Worm (Caenorhabditis elegans): ENCODE results near the gene col-149.

Gene col-149

DNA sequence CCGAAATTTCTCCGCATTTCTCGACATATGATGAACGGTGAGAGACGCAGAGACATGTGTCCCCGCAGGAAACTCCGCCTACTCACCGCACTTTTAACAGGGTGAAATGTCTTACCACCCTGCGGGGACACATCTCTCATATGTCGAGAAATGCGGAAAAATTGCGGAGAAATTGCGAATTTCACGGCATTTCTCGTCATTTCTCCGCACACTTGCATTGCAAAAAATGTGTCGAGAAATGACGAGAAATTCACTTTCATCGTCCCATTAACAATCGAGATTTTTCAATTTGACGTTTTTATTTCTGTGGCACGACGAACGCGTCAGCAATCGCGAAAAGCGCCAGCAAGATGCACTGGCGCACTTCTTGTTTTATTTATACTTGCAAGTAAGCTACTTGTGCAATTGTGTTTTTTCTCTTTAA lies 49.2 kb upstream of the col-149 start, which contains the start of gene K07C5.13 (continued):
- TF ChIP-seq nhr-42 (GFP tag; IDR thresholded peaks at IDR 0.05), result peak; percentile 92
- peak; percentile 90 for TF ChIP-seq saeg-2 (GFP tag; IDR thresholded peaks at IDR 0.05)
- peak; percentile 93 for TF ChIP-seq dmd-6 (GFP tag; IDR thresholded peaks at IDR 0.05)
- peak; percentile 24; the same call in 1 of the 2 replicates for TF ChIP-seq nhr-41 (GFP tag; IDR thresholded peaks at IDR 0.05)
- peak; percentile 89 for TF ChIP-seq arid-1 (GFP tag; conservative IDR thresholded peaks at IDR 0.05)
- peak; percentile 78 for TF ChIP-seq F49E8.2 (tag; optimal IDR thresholded peaks at IDR 0.05; ENCODE audit: borderline replicate concordance)
- peak; percentile 32 for TF ChIP-seq mep-1 (tag; optimal IDR thresholded peaks at IDR 0.05)
- TF ChIP-seq D1046.2 (GFP tag; IDR thresholded peaks at IDR 0.05), result peak; percentile 89
- peak; percentile 74; the same call in 1 of the 2 replicates for TF ChIP-seq mxl-2 (GFP tag; conservative IDR thresholded peaks at IDR 0.05)
- peak in 1 of 2 experiments; percentile 83; a peak in 1 of 4 replicates for TF ChIP-seq madf-5 (GFP tag; IDR thresholded peaks at IDR 0.05)
- TF ChIP-seq F37D6.2 (tag; optimal IDR thresholded peaks at IDR 0.05), result peak; percentile 67

DNA sequence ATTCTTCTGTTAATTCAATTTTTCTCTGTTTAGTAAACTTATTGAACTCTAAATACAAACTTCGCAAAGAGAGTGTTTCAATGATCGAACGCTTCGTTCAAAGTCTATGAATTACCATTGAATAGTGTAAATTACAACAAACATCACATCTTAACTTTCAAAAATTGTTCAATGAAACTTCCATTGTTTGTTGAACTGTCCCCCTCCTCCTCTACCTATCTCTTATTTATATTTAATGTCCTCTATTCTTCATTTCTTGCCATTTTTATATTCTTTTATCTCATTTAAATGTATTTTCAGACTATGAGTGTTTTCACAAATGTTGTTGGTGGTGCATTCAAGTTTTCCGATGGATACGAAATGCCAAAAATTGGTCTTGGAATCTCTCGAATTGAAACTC lies 46.5 kb upstream of the col-149 start, which contains the start of gene K07C5.2:
Gene K07C5.2 (plus strand): TSS at position 301 of the 400 bp plus-strand sequence.
- TF ChIP-seq zag-1 (tag; optimal IDR thresholded peaks at IDR 0.05) (no peak), dve-1 (tag; optimal IDR thresholded peaks at IDR 0.05; ENCODE audit: insufficient read depth) (no peak), mes-2 (tag; optimal IDR thresholded peaks at IDR 0.05; ENCODE audit: poor library complexity, severe bottlenecking) (no peak), zip-2 (tag; optimal IDR thresholded peaks at IDR 0.05) (no peak), aly-2 (tag; optimal IDR thresholded peaks at IDR 0.05) (no peak), hif-1 (tag; optimal IDR thresholded peaks at IDR 0.05) (no peak), dmd-9 (GFP tag; IDR thresholded peaks at IDR 0.05) (no peak), snpc-4 (tag; optimal IDR thresholded peaks at IDR 0.05) (no peak), ctbp-1 (GFP tag; IDR thresholded peaks at IDR 0.05) (no peak), dmd-8 (GFP tag; IDR thresholded peaks at IDR 0.05) (no peak), rbr-2 (tag; optimal IDR thresholded peaks at IDR 0.05) (no peak), ceh-28 (tag; optimal IDR thresholded peaks at IDR 0.05) (no peak), ceh-44 (GFP tag; IDR thresholded peaks at IDR 0.05) (no peak), pha-4 (GFP tag; IDR thresholded peaks at IDR 0.05) (no peak), pha-4 (tag; optimal IDR thresholded peaks at IDR 0.05) (no peak), Y75B8A.6 (GFP tag; IDR thresholded peaks at IDR 0.05) (no peak)

DNA sequence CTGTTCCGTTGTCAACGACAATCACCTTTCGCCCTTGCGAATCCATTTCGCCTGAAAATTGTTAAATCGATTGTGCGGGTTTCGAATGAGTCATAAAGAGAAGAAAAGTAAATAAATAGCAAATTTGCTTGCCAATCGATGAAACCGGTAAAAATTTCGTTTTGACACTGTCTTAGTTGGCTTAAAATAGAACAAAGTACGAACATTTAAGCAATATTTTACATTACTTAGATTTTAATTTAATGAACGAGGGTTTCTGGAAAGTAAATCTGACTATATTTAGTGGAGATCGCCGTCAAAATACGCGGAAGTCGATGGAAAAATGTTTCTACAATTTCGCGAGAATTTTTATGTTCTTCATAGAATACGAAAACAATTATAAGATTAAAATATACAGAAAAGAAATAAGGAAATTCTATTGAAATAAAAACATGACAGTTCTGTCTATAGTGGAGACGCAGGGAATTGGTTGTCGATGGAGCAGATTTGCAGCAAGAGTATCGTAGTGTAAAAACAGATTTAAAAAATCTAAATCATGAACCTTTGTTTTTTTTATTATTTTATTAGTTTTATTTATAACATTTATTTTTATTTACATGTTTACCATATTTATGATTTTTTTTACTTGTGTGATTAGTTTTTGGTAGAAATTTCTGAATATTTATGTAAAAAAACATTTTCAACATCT lies 45.8 kb upstream of the col-149 start, which contains the start of gene arx-2:
Gene arx-2 (minus strand): TSS at position 51 of the 688 bp plus-strand sequence.
- TF ChIP-seq nhr-28 (tag; optimal IDR thresholded peaks at IDR 0.05), result peak; percentile 64
- no peak for TF ChIP-seq ceh-44 (GFP tag; IDR thresholded peaks at IDR 0.05)
- TF ChIP-seq lim-7 (GFP tag; IDR thresholded peaks at IDR 0.05), result no peak
- TF ChIP-seq mxl-2 (GFP tag; conservative IDR thresholded peaks at IDR 0.05), result no peak
- TF ChIP-seq nhr-25 (tag; optimal IDR thresholded peaks at IDR 0.05; ENCODE audit: borderline replicate concordance, insufficient read depth), result no peak
- no peak for TF ChIP-seq lin-13 (GFP tag; optimal IDR thresholded peaks at IDR 0.05)
- TF ChIP-seq ceh-82 (tag; optimal IDR thresholded peaks at IDR 0.05), result no peak
- no peak for TF ChIP-seq ama-1 (optimal IDR thresholded peaks at IDR 0.05)
- peak; percentile 49 for TF ChIP-seq dpl-1 (GFP tag; optimal IDR thresholded peaks at IDR 0.05)
- no peak for TF ChIP-seq daf-12 (tag; optimal IDR thresholded peaks at IDR 0.05)
- TF ChIP-seq zip-11 (GFP tag; IDR thresholded peaks at IDR 0.05), result no peak
- no peak for TF ChIP-seq fos-1 (tag; optimal IDR thresholded peaks at IDR 0.05)
- no peak for TF ChIP-seq R02D3.7 (tag; optimal IDR thresholded peaks at IDR 0.05)
- TF ChIP-seq Y48G9A.11 (GFP tag; IDR thresholded peaks at IDR 0.05), result no peak
- TF ChIP-seq saeg-2 (GFP tag; IDR thresholded peaks at IDR 0.05), result no peak
- no peak for TF ChIP-seq fkh-10 (GFP tag; optimal IDR thresholded peaks at IDR 0.05)
- no peak for TF ChIP-seq nhr-42 (GFP tag; IDR thresholded peaks at IDR 0.05)
- peak in 1 of 2 experiments; percentile 61 for TF ChIP-seq lsy-2 (tag; optimal IDR thresholded peaks at IDR 0.05)
- no peak for TF ChIP-seq nhr-41 (GFP tag; IDR thresholded peaks at IDR 0.05)
- TF ChIP-seq zfp-2 (tag; optimal IDR thresholded peaks at IDR 0.05), result no peak
- no peak for TF ChIP-seq hlh-11 (tag; optimal IDR thresholded peaks at IDR 0.05)
- no peak for TF ChIP-seq D1046.2 (GFP tag; IDR thresholded peaks at IDR 0.05)
- no peak for TF ChIP-seq tra-1 (GFP tag; IDR thresholded peaks at IDR 0.05)
- TF ChIP-seq ceh-32 (tag; optimal IDR thresholded peaks at IDR 0.05; ENCODE audit: poor library complexity), result no peak
- TF ChIP-seq mes-2 (tag; optimal IDR thresholded peaks at IDR 0.05; ENCODE audit: poor library complexity, severe bottlenecking), result peak; percentile 62
- peak; percentile 27 for TF ChIP-seq T20F7.1 (GFP tag; optimal IDR thresholded peaks at IDR 0.05)
- TF ChIP-seq egl-43 (GFP tag; IDR thresholded peaks at IDR 0.05), result no peak
